Fruit fly (Drosophila melanogaster) whole organism, embryonic: Measurements from ENCODE around the gene Vlet.

Experiments
- BEAF-32 ChIP-seq: fragments of 200-800 bp; sonication (Bioruptor generic); optimal IDR thresholded peaks from 3 replicates; lab custom pipeline; 2017; ENCODE audit warnings: missing biosample characterization, missing genetic modification characterization, mild to moderate bottlenecking, moderate library complexity, missing genetic modification reagents
- CG10267 ChIP-seq: fragments of 200-800 bp; sonication (Bioruptor generic); optimal IDR thresholded peaks from 2 replicates; lab custom pipeline; 2018; ENCODE audit warnings: missing biosample characterization, mild to moderate bottlenecking, missing genetic modification characterization, moderate library complexity
- CG10654 ChIP-seq: fragments of 200-800 bp; sonication (Bioruptor generic); optimal IDR thresholded peaks from 2 replicates; lab custom pipeline; 2016; ENCODE audit warnings: missing biosample characterization, missing genetic modification characterization
- CG11247 ChIP-seq: fragments of 200-800 bp; sonication (Bioruptor generic); IDR thresholded peaks from 2 replicates; pipeline ENCODE4 v1.3.6; 2022; ENCODE audit warnings: missing biosample characterization, missing genetic modification characterization
- CG12071 ChIP-seq: fragments of 200-800 bp; sonication (Bioruptor generic); optimal IDR thresholded peaks from 3 replicates; lab custom pipeline; 2018; ENCODE audit warnings: missing biosample characterization, mild to moderate bottlenecking, missing genetic modification characterization
- CG12299 ChIP-seq: fragments of 200-800 bp; sonication (Bioruptor generic); optimal IDR thresholded peaks from 2 replicates; lab custom pipeline; 2018; ENCODE audit warnings: missing biosample characterization, mild to moderate bottlenecking, missing genetic modification characterization
- CG12391 ChIP-seq: fragments of 200-800 bp; sonication (Bioruptor generic); optimal IDR thresholded peaks from 3 replicates; lab custom pipeline; 2018; ENCODE audit warnings: missing biosample characterization, mild to moderate bottlenecking, missing genetic modification characterization, moderate library complexity
- CG15514 ChIP-seq: fragments of 200-800 bp; sonication (Bioruptor generic); optimal IDR thresholded peaks from 3 replicates; lab custom pipeline; 2017; ENCODE audit warnings: missing biosample characterization, missing genetic modification characterization, mild to moderate bottlenecking, moderate library complexity, missing genetic modification reagents
- CG15601 ChIP-seq: fragments of 200-800 bp; sonication (Bioruptor generic); optimal IDR thresholded peaks from 3 replicates; lab custom pipeline; 2019; ENCODE audit warnings: missing biosample characterization, mild to moderate bottlenecking, missing genetic modification characterization, moderate library complexity
- CG16813 ChIP-seq: fragments of 200-800 bp; sonication (Bioruptor generic); IDR thresholded peaks from 3 replicates; pipeline ENCODE4 v1.3.6; 2022; ENCODE audit warnings: missing biosample characterization, missing genetic modification characterization; ENCODE audit not compliant: partially characterized antibody
- CG18476 ChIP-seq: fragments of 200-800 bp; sonication (Bioruptor generic); optimal IDR thresholded peaks from 2 replicates; lab custom pipeline; 2016; ENCODE audit warnings: missing biosample characterization, mild to moderate bottlenecking, missing genetic modification characterization
- CG2712 ChIP-seq: fragments of 200-800 bp; optimal IDR thresholded peaks from 3 replicates; lab custom pipeline; 2019; ENCODE audit warnings: missing biosample characterization, mild to moderate bottlenecking, missing genetic modification characterization, moderate library complexity
- CG32767 ChIP-seq: fragments of 200-800 bp; sonication (Bioruptor generic); IDR thresholded peaks from 2 replicates; pipeline ENCODE4 v1.3.6; 2022; ENCODE audit warnings: missing biosample characterization, missing genetic modification characterization
- CG32772 ChIP-seq: fragments of 200-800 bp; sonication (Bioruptor generic); IDR thresholded peaks from 2 replicates; pipeline ENCODE4 v1.3.6; 2022; ENCODE audit warnings: missing biosample characterization, missing genetic modification characterization
- CG3847 ChIP-seq: fragments of 200-800 bp; sonication (Bioruptor generic); IDR thresholded peaks from 2 replicates; pipeline ENCODE4 v1.3.6; 2022; ENCODE audit warnings: missing biosample characterization, missing genetic modification characterization
- CG6791 ChIP-seq: fragments of 200-800 bp; sonication (Bioruptor generic); IDR thresholded peaks from 3 replicates; pipeline ENCODE4 v1.3.6; 2022; ENCODE audit warnings: missing biosample characterization, missing genetic modification characterization; ENCODE audit not compliant: partially characterized antibody
- CG7271 ChIP-seq: fragments of 200-800 bp; sonication (Bioruptor generic); optimal IDR thresholded peaks from 2 replicates; lab custom pipeline; 2018; ENCODE audit warnings: missing biosample characterization, mild to moderate bottlenecking, missing genetic modification characterization, moderate library complexity
- CG8290 ChIP-seq, 3 experiments: fragments of 200-800 bp; sonication (Bioruptor generic); optimal IDR thresholded peaks; 2 replicates each; lab custom pipeline; 2016 to 2019; ENCODE audit warnings: missing biosample characterization in 3 of 3, missing genetic modification characterization in 3 of 3, mild to moderate bottlenecking in 2 of 3, moderate library complexity in 1 of 3
- CG9797 ChIP-seq: fragments of 200-800 bp; sonication (Bioruptor generic); optimal IDR thresholded peaks from 3 replicates; lab custom pipeline; 2018; ENCODE audit warnings: missing biosample characterization, mild to moderate bottlenecking, missing genetic modification characterization
- Dp ChIP-seq: fragments of 200-800 bp; sonication (Bioruptor generic); optimal IDR thresholded peaks from 2 replicates; lab custom pipeline; 2018; ENCODE audit warnings: missing biosample characterization, mild to moderate bottlenecking, missing genetic modification characterization, moderate library complexity
- Fer2 ChIP-seq: fragments of 200-800 bp; sonication (Bioruptor generic); optimal IDR thresholded peaks from 2 replicates; lab custom pipeline; 2018; ENCODE audit warnings: missing biosample characterization, mild to moderate bottlenecking, missing genetic modification characterization, moderate library complexity
- Fer3 ChIP-seq: fragments of 200-800 bp; sonication (Bioruptor generic); optimal IDR thresholded peaks from 2 replicates; lab custom pipeline; 2018; ENCODE audit warnings: missing biosample characterization, mild to moderate bottlenecking, missing genetic modification characterization, moderate library complexity
- HLH3B ChIP-seq: fragments of 200-800 bp; sonication (Bioruptor generic); IDR thresholded peaks from 2 replicates; pipeline ENCODE4 v1.3.6; 2022; ENCODE audit warnings: missing biosample characterization, missing genetic modification characterization
- Kr ChIP-seq: fragments of 200-800 bp; sonication (Bioruptor generic); optimal IDR thresholded peaks from 2 replicates; lab custom pipeline; 2017; ENCODE audit warnings: missing biosample characterization, mild to moderate bottlenecking, missing genetic modification characterization
- MBD-R2 ChIP-seq: fragments of 200-800 bp; sonication (Bioruptor generic); IDR thresholded peaks from 2 replicates; pipeline ENCODE4 v1.3.6; 2022; ENCODE audit warnings: missing biosample characterization, missing genetic modification characterization
- Scr ChIP-seq: fragments of 200-800 bp; sonication (Bioruptor generic); IDR thresholded peaks from 2 replicates; pipeline ENCODE4 v1.3.6; 2022; ENCODE audit warnings: missing biosample characterization, missing genetic modification characterization; ENCODE audit not compliant: partially characterized antibody
- Six4 ChIP-seq: fragments of 200-800 bp; sonication (Bioruptor generic); optimal IDR thresholded peaks from 2 replicates; lab custom pipeline; 2016; ENCODE audit warnings: missing biosample characterization, missing genetic modification characterization
- Sry-β ChIP-seq: fragments of 200-800 bp; sonication (Bioruptor generic); optimal IDR thresholded peaks from 2 replicates; lab custom pipeline; 2018; ENCODE audit warnings: missing biosample characterization, mild to moderate bottlenecking, missing genetic modification characterization, moderate library complexity
- Sry-δ ChIP-seq: fragments of 200-800 bp; sonication (Bioruptor generic); optimal IDR thresholded peaks from 2 replicates; lab custom pipeline; 2016; ENCODE audit warnings: missing biosample characterization, missing genetic modification characterization
- Tbp ChIP-seq: fragments of >200 bp; optimal IDR thresholded peaks from 2 replicates; lab custom pipeline; 2018; ENCODE audit warnings: missing biosample characterization, missing genetic modification characterization
- Xbp1 ChIP-seq: fragments of 200-800 bp; sonication (Bioruptor generic); optimal IDR thresholded peaks from 3 replicates; lab custom pipeline; 2016; ENCODE audit warnings: missing biosample characterization, mild to moderate bottlenecking, missing genetic modification characterization
- amos ChIP-seq: fragments of 200-800 bp; sonication (Bioruptor generic); IDR thresholded peaks from 2 replicates; pipeline ENCODE4 v1.3.6; 2022; ENCODE audit warnings: missing biosample characterization, missing genetic modification characterization; ENCODE audit not compliant: partially characterized antibody
- ci ChIP-seq: fragments of 200-800 bp; sonication (Bioruptor generic); IDR thresholded peaks from 3 replicates; pipeline ENCODE4 v1.3.6; 2022; ENCODE audit warnings: missing biosample characterization, missing genetic modification characterization
- corto ChIP-seq: fragments of 200-800 bp; sonication (Bioruptor generic); optimal IDR thresholded peaks from 2 replicates; lab custom pipeline; 2016; ENCODE audit warnings: missing biosample characterization, mild to moderate bottlenecking, missing genetic modification characterization, moderate library complexity
- dpn ChIP-seq, 2 experiments: fragments of 200-800 bp; sonication (Bioruptor generic); optimal IDR thresholded peaks; 3 replicates each; lab custom pipeline; 2016; ENCODE audit warnings: missing biosample characterization in 2 of 2, missing genetic modification characterization in 2 of 2
- en ChIP-seq: fragments of 200-800 bp; sonication (Bioruptor generic); optimal IDR thresholded peaks from 2 replicates; lab custom pipeline; 2016; ENCODE audit warnings: missing biosample characterization, missing genetic modification characterization
- gem ChIP-seq: fragments of 200-800 bp; sonication (Bioruptor generic); optimal IDR thresholded peaks from 2 replicates; lab custom pipeline; 2019; ENCODE audit warnings: missing biosample characterization, mild to moderate bottlenecking, missing genetic modification characterization, moderate library complexity
- ind ChIP-seq: fragments of 200-800 bp; sonication (Bioruptor generic); optimal IDR thresholded peaks from 3 replicates; lab custom pipeline; 2016; ENCODE audit warnings: missing biosample characterization, missing genetic modification characterization
- knrl ChIP-seq: fragments of 200-800 bp; sonication (Bioruptor generic); IDR thresholded peaks from 3 replicates; pipeline ENCODE4 v1.3.6; 2022; ENCODE audit warnings: missing biosample characterization, missing genetic modification characterization; ENCODE audit not compliant: partially characterized antibody
- pan ChIP-seq, 4 experiments: fragments of >200 bp in 3 of 4; fragments of 200-800 bp in 1 of 4; sonication (Bioruptor generic) in 1 of 4; optimal IDR thresholded peaks in 3 of 4; IDR thresholded peaks in 1 of 4; 2 replicates each; pipeline versions ENCODE4 v1.3.6 to Lab custom; 2017 to 2022; ENCODE audit warnings: missing biosample characterization in 2 of 4, missing genetic modification characterization in 2 of 4, mixed read lengths in 1 of 4
- slbo ChIP-seq: fragments of 200-800 bp; sonication (Bioruptor generic); IDR thresholded peaks from 2 replicates; pipeline ENCODE4 v1.3.6; 2022; ENCODE audit warnings: missing biosample characterization, missing genetic modification characterization
- stwl ChIP-seq: fragments of 200-800 bp; sonication (Bioruptor generic); optimal IDR thresholded peaks from 3 replicates; lab custom pipeline; 2018; ENCODE audit warnings: missing biosample characterization, mild to moderate bottlenecking, missing genetic modification characterization, moderate library complexity
- trem ChIP-seq: fragments of 200-800 bp; optimal IDR thresholded peaks from 3 replicates; lab custom pipeline; 2019; ENCODE audit warnings: missing biosample characterization, mild to moderate bottlenecking, missing genetic modification characterization, moderate library complexity

The Vlet gene

dm6 chrX:11716731-11717326, 38.4 kb upstream of the Vlet start, which contains the start of gene prtp (continued):
- TF ChIP-seq HLH3B (GFP tag; lab: Robert Waterston, UW): 0 out of 2 replicates have a peak, but pooled peaks have one; percentile 6
- TF ChIP-seq BEAF-32 (GFP tag; lab: Kevin White, UChicago): peak; percentile 68
- peak; percentile 57 for TF ChIP-seq stwl (tag; lab: Kevin White, UChicago)
- peak; percentile 33 for TF ChIP-seq CG7271 (tag; lab: Kevin White, UChicago)
- peak; percentile 34 for TF ChIP-seq CG18476 (GFP tag; lab: Kevin White, UChicago)
- TF ChIP-seq CG12299 (tag; lab: Kevin White, UChicago): peak; percentile 26
- TF ChIP-seq CG32772: no peak
- 0 out of 2 replicates have a peak, but pooled peaks have one; percentile 3 for TF ChIP-seq slbo
- peak; percentile 78 for TF ChIP-seq Sry-β (GFP tag; lab: Kevin White, UChicago)
- TF ChIP-seq dpn (GFP tag; optimal IDR thresholded peaks at IDR 0.05; lab: Kevin White, UChicago): peak in 1 of 2 experiments; percentile 18
- no peak for TF ChIP-seq Fer2 (tag; lab: Kevin White, UChicago)
- peak; percentile 58; the same call in 2 of the 3 replicates for TF ChIP-seq knrl
- TF ChIP-seq CG15514 (GFP tag; lab: Kevin White, UChicago): peak; percentile 77
- no peak for TF ChIP-seq CG3847
- peak; percentile 21; the same call in 1 of the 2 replicates for TF ChIP-seq amos
- TF ChIP-seq trem (tag; lab: Kevin White, UChicago): peak; percentile 53
- no peak for TF ChIP-seq ind (GFP tag; lab: Kevin White, UChicago)
- TF ChIP-seq MBD-R2 (GFP tag; lab: Robert Waterston, UW): peak; percentile 51
- TF ChIP-seq Dp (GFP tag; lab: Kevin White, UChicago): peak; percentile 41
- TF ChIP-seq CG10654 (GFP tag; lab: Kevin White, UChicago): peak; percentile 8
- TF ChIP-seq CG2712: peak; percentile 27
- TF ChIP-seq CG15601: peak; percentile 25
- no peak for TF ChIP-seq Kr (GFP tag; lab: Kevin White, UChicago)
- TF ChIP-seq pan (optimal IDR thresholded peaks at IDR 0.05; lab: Kevin White, UChicago): no peak
- TF ChIP-seq pan (GFP tag; optimal IDR thresholded peaks at IDR 0.05 in 1 of 2, IDR thresholded peaks at IDR 0.05 in 1 of 2): peak in 1 of 2 experiments; percentile 33
- peak; percentile 69 for TF ChIP-seq Scr (GFP tag; lab: Robert Waterston, UW)
- peak; percentile 25; the same call in 1 of the 2 replicates for TF ChIP-seq CG32767
- TF ChIP-seq CG8290 (GFP tag; optimal IDR thresholded peaks at IDR 0.05; lab: Kevin White, UChicago): peak; percentile 18
- TF ChIP-seq CG8290 (tag; optimal IDR thresholded peaks at IDR 0.05; lab: Kevin White, UChicago): no peak
- peak; percentile 38 for TF ChIP-seq gem (tag; lab: Kevin White, UChicago)
- TF ChIP-seq en (GFP tag; lab: Kevin White, UChicago): no peak
- TF ChIP-seq CG9797: peak; percentile 15
- TF ChIP-seq CG12071: no peak
- no peak for TF ChIP-seq CG11247 (GFP tag; lab: Robert Waterston, UW)
- TF ChIP-seq Six4: peak; percentile 10
- peak; percentile 71 for TF ChIP-seq CG12391 (tag; lab: Kevin White, UChicago)
- TF ChIP-seq Sry-δ (GFP tag; lab: Kevin White, UChicago): peak; percentile 57
- 0 out of 3 replicates have a peak, but pooled peaks have one; percentile 56 for TF ChIP-seq CG6791 (GFP tag; lab: Robert Waterston, UW)
- no peak for TF ChIP-seq Tbp (GFP tag; lab: Kevin White, UChicago)
- TF ChIP-seq ci (GFP tag; lab: Robert Waterston, UW): peak; percentile 40; the same call in 2 of the 3 replicates
- TF ChIP-seq corto (GFP tag; lab: Kevin White, UChicago): peak; percentile 37
- peak; percentile 30 for TF ChIP-seq Fer3 (tag; lab: Kevin White, UChicago)
- TF ChIP-seq Xbp1 (GFP tag; lab: Kevin White, UChicago): peak; percentile 11
- TF ChIP-seq CG10267: peak; percentile 50
- peak; percentile 40 for TF ChIP-seq CG16813 (GFP tag; lab: Robert Waterston, UW)
